Fruit fly (Drosophila melanogaster) whole organism, embryonic: ENCODE results near the gene Drice.

Experiments used
- ATbp ChIP-seq: fragments of 200-800 bp; sonication (Bioruptor generic); optimal IDR thresholded peaks from 2 replicates; lab custom pipeline; 2017; ENCODE audit warnings: missing biosample characterization, mild to moderate bottlenecking, missing genetic modification characterization, missing genetic modification reagents
- CG10267 ChIP-seq: fragments of 200-800 bp; sonication (Bioruptor generic); optimal IDR thresholded peaks from 2 replicates; lab custom pipeline; 2018; ENCODE audit warnings: missing biosample characterization, mild to moderate bottlenecking, missing genetic modification characterization, moderate library complexity
- CG11247 ChIP-seq: fragments of 200-800 bp; sonication (Bioruptor generic); IDR thresholded peaks from 2 replicates; pipeline ENCODE4 v1.3.6; 2022; ENCODE audit warnings: missing biosample characterization, missing genetic modification characterization
- CG12769 ChIP-seq: fragments of 200-800 bp; sonication (Bioruptor generic); optimal IDR thresholded peaks from 2 replicates; lab custom pipeline; 2019; ENCODE audit warnings: missing biosample characterization, mild to moderate bottlenecking, missing genetic modification characterization, moderate library complexity
- CG13123 ChIP-seq: fragments of 200-800 bp; sonication (Bioruptor generic); optimal IDR thresholded peaks from 2 replicates; lab custom pipeline; 2016; ENCODE audit warnings: missing biosample characterization, missing genetic modification characterization
- CG15696 ChIP-seq: fragments of 200-800 bp; sonication (Bioruptor generic); optimal IDR thresholded peaks from 2 replicates; lab custom pipeline; 2019; ENCODE audit warnings: missing biosample characterization, mild to moderate bottlenecking, missing genetic modification characterization, moderate library complexity
- CG17186 ChIP-seq: fragments of 200-800 bp; sonication (Bioruptor generic); optimal IDR thresholded peaks from 3 replicates; lab custom pipeline; 2017; ENCODE audit warnings: missing biosample characterization, missing genetic modification reagents, missing genetic modification characterization
- CG2116 ChIP-seq: fragments of 200-800 bp; sonication (Bioruptor generic); optimal IDR thresholded peaks from 3 replicates; lab custom pipeline; 2018; ENCODE audit warnings: missing biosample characterization, mild to moderate bottlenecking, missing genetic modification characterization
- CG32532 ChIP-seq: fragments of 200-800 bp; sonication (Bioruptor generic); IDR thresholded peaks from 2 replicates; pipeline ENCODE4 v1.3.6; 2022; ENCODE audit warnings: missing biosample characterization, missing genetic modification characterization
- CG3281 ChIP-seq: fragments of 200-800 bp; sonication (Bioruptor generic); optimal IDR thresholded peaks from 3 replicates; lab custom pipeline; 2017; ENCODE audit warnings: missing biosample characterization, mild to moderate bottlenecking, missing genetic modification characterization
- CG3995 ChIP-seq: fragments of 200-800 bp; sonication (Bioruptor generic); optimal IDR thresholded peaks from 3 replicates; lab custom pipeline; 2016; ENCODE audit warnings: missing biosample characterization, missing genetic modification characterization
- CG4360 ChIP-seq: fragments of 200-800 bp; sonication (Bioruptor generic); IDR thresholded peaks from 2 replicates; pipeline ENCODE4 v1.3.6; 2022; ENCODE audit warnings: missing biosample characterization, missing genetic modification characterization
- CG6654 ChIP-seq: fragments of 200-800 bp; sonication (Bioruptor generic); optimal IDR thresholded peaks from 2 replicates; lab custom pipeline; 2017; ENCODE audit warnings: missing biosample characterization, mild to moderate bottlenecking, missing genetic modification characterization
- CG6683 ChIP-seq: fragments of 200-800 bp; sonication (Bioruptor generic); optimal IDR thresholded peaks from 2 replicates; lab custom pipeline; 2017; ENCODE audit warnings: missing biosample characterization, mild to moderate bottlenecking, missing genetic modification characterization, missing genetic modification reagents
- CG7372 ChIP-seq: fragments of 200-800 bp; sonication (Bioruptor generic); IDR thresholded peaks from 2 replicates; pipeline ENCODE4 v1.3.6; 2022; ENCODE audit warnings: missing biosample characterization, missing genetic modification characterization
- CG7786 ChIP-seq: fragments of 200-800 bp; sonication (Bioruptor generic); optimal IDR thresholded peaks from 2 replicates; lab custom pipeline; 2016; ENCODE audit warnings: missing biosample characterization, missing genetic modification characterization
- CG7839 ChIP-seq: fragments of 200-800 bp; sonication (Bioruptor generic); optimal IDR thresholded peaks from 3 replicates; lab custom pipeline; 2018; ENCODE audit warnings: missing biosample characterization, mild to moderate bottlenecking, missing genetic modification characterization, moderate library complexity
- Doc2 ChIP-seq: fragments of 200-800 bp; sonication (Bioruptor generic); IDR thresholded peaks from 2 replicates; pipeline ENCODE4 v1.3.6; 2022; ENCODE audit warnings: missing biosample characterization, missing genetic modification characterization
- Fer1 ChIP-seq: fragments of 200-800 bp; sonication (Bioruptor generic); optimal IDR thresholded peaks from 2 replicates; lab custom pipeline; 2017; ENCODE audit warnings: missing biosample characterization, mild to moderate bottlenecking, missing genetic modification characterization
- Fer2 ChIP-seq: fragments of 200-800 bp; sonication (Bioruptor generic); optimal IDR thresholded peaks from 2 replicates; lab custom pipeline; 2018; ENCODE audit warnings: missing biosample characterization, mild to moderate bottlenecking, missing genetic modification characterization, moderate library complexity
- Hand ChIP-seq: fragments of 200-800 bp; sonication (Bioruptor generic); optimal IDR thresholded peaks from 2 replicates; lab custom pipeline; 2017; ENCODE audit warnings: mild to moderate bottlenecking, missing biosample characterization, missing genetic modification reagents, missing genetic modification characterization
- Lhr ChIP-seq: fragments of 200-800 bp; sonication (Bioruptor generic); optimal IDR thresholded peaks from 3 replicates; lab custom pipeline; 2017; ENCODE audit warnings: mild to moderate bottlenecking, missing biosample characterization, missing genetic modification reagents, missing genetic modification characterization
- Neu2 ChIP-seq: fragments of 200-800 bp; sonication (Bioruptor generic); optimal IDR thresholded peaks from 3 replicates; lab custom pipeline; 2016; ENCODE audit warnings: missing biosample characterization, missing genetic modification characterization, borderline replicate concordance
- NfI ChIP-seq: fragments of 200-800 bp; sonication (Bioruptor generic); optimal IDR thresholded peaks from 3 replicates; lab custom pipeline; 2018; ENCODE audit warnings: missing biosample characterization, mild to moderate bottlenecking, missing genetic modification characterization, moderate library complexity
- Oli ChIP-seq: fragments of 200-800 bp; sonication (Bioruptor generic); optimal IDR thresholded peaks from 2 replicates; lab custom pipeline; 2018; ENCODE audit warnings: missing biosample characterization, mild to moderate bottlenecking, missing genetic modification characterization, moderate library complexity
- Pdp1 ChIP-seq, 2 experiments: fragments of 200-800 bp; sonication (Bioruptor generic); optimal IDR thresholded peaks; 3 replicates each; lab custom pipeline; 2016; ENCODE audit warnings: missing biosample characterization in 2 of 2, missing genetic modification characterization in 2 of 2, mild to moderate bottlenecking in 1 of 2, moderate library complexity in 1 of 2
- Ptx1 ChIP-seq: fragments of 200-800 bp; sonication (Bioruptor generic); IDR thresholded peaks from 2 replicates; pipeline ENCODE4 v1.3.6; 2022; ENCODE audit warnings: missing biosample characterization, missing genetic modification characterization
- Rx ChIP-seq: fragments of 200-800 bp; sonication (Bioruptor generic); IDR thresholded peaks from 2 replicates; pipeline ENCODE4 v1.3.6; 2022; ENCODE audit warnings: missing biosample characterization, missing genetic modification characterization
- Sry-β ChIP-seq: fragments of 200-800 bp; sonication (Bioruptor generic); optimal IDR thresholded peaks from 2 replicates; lab custom pipeline; 2018; ENCODE audit warnings: missing biosample characterization, mild to moderate bottlenecking, missing genetic modification characterization, moderate library complexity
- Sry-δ ChIP-seq: fragments of 200-800 bp; sonication (Bioruptor generic); optimal IDR thresholded peaks from 2 replicates; lab custom pipeline; 2016; ENCODE audit warnings: missing biosample characterization, missing genetic modification characterization
- Ssrp ChIP-seq: fragments of 200-800 bp; sonication (Bioruptor generic); optimal IDR thresholded peaks from 2 replicates; lab custom pipeline; 2018; ENCODE audit warnings: missing biosample characterization, mild to moderate bottlenecking, missing genetic modification characterization, moderate library complexity
- Stat92E ChIP-seq, 3 experiments: fragments of >200 bp in 2 of 3; fragments of 200-800 bp in 1 of 3; sonication (Bioruptor generic) in 1 of 3; optimal IDR thresholded peaks; 2 replicates each; lab custom pipeline; 2017 to 2019; ENCODE audit warnings: missing biosample characterization in 3 of 3, missing genetic modification characterization in 3 of 3, mild to moderate bottlenecking in 1 of 3, moderate library complexity in 1 of 3
- aop ChIP-seq: fragments of 200-800 bp; sonication (Bioruptor generic); IDR thresholded peaks from 2 replicates; pipeline ENCODE4 v1.3.6; 2022; ENCODE audit warnings: missing biosample characterization, missing genetic modification characterization
- bigmax ChIP-seq: fragments of 200-800 bp; sonication (Bioruptor generic); optimal IDR thresholded peaks from 2 replicates; lab custom pipeline; 2018; ENCODE audit warnings: missing biosample characterization, mild to moderate bottlenecking, missing genetic modification characterization
- eve ChIP-seq, 2 experiments: fragments of >200 bp; optimal IDR thresholded peaks; 2 replicates each; lab custom pipeline; 2017; ENCODE audit warnings: missing biosample characterization in 2 of 2, missing genetic modification characterization in 2 of 2
- hbn ChIP-seq: fragments of 200-800 bp; sonication (Bioruptor generic); IDR thresholded peaks from 2 replicates; pipeline ENCODE4 v1.3.6; 2022; ENCODE audit warnings: missing biosample characterization, missing genetic modification characterization; ENCODE audit not compliant: partially characterized antibody
- jigr1 ChIP-seq: fragments of 200-800 bp; sonication (Bioruptor generic); IDR thresholded peaks from 3 replicates; pipeline ENCODE4 v1.3.6; 2022; ENCODE audit warnings: missing biosample characterization, missing genetic modification characterization
- pnt ChIP-seq: fragments of 200-800 bp; sonication (Bioruptor generic); optimal IDR thresholded peaks from 3 replicates; lab custom pipeline; 2016; ENCODE audit warnings: missing biosample characterization, missing genetic modification characterization
- psq ChIP-seq: fragments of 200-800 bp; sonication (Bioruptor generic); optimal IDR thresholded peaks from 2 replicates; lab custom pipeline; 2017; ENCODE audit warnings: missing biosample characterization, missing genetic modification characterization
- sc ChIP-seq, 3 experiments: fragments of >200 bp in 2 of 3; fragments of 200-800 bp in 1 of 3; sonication (Bioruptor generic) in 1 of 3; optimal IDR thresholded peaks; 2 replicates in 2 of 3; 3 replicates in 1 of 3; lab custom pipeline; 2017; ENCODE audit warnings: mild to moderate bottlenecking in 1 of 3, missing biosample characterization in 1 of 3, missing genetic modification characterization in 1 of 3, missing genetic modification reagents in 1 of 3
- shn ChIP-seq: fragments of 200-800 bp; sonication (Bioruptor generic); optimal IDR thresholded peaks from 3 replicates; lab custom pipeline; 2016; ENCODE audit warnings: missing biosample characterization, missing genetic modification characterization
- sima ChIP-seq: fragments of 200-800 bp; sonication (Bioruptor generic); optimal IDR thresholded peaks from 2 replicates; lab custom pipeline; 2016; ENCODE audit warnings: missing biosample characterization, missing genetic modification characterization
- slp2 ChIP-seq: fragments of 200-800 bp; sonication (Bioruptor generic); optimal IDR thresholded peaks from 2 replicates; lab custom pipeline; 2016; ENCODE audit warnings: missing biosample characterization, missing genetic modification characterization
- sr ChIP-seq: fragments of 200-800 bp; sonication (Bioruptor generic); IDR thresholded peaks from 3 replicates; pipeline ENCODE4 v1.3.6; 2022; ENCODE audit warnings: missing biosample characterization, missing genetic modification characterization
- tgo ChIP-seq: fragments of 200-800 bp; sonication (Bioruptor generic); IDR thresholded peaks from 3 replicates; pipeline ENCODE4 v1.3.6; 2022; ENCODE audit warnings: missing biosample characterization, missing genetic modification characterization
- usp ChIP-seq: fragments of >200 bp; optimal IDR thresholded peaks from 2 replicates; lab custom pipeline; 2017; ENCODE audit warnings: missing biosample characterization, missing genetic modification characterization
- vnd ChIP-seq: fragments of 200-800 bp; sonication (Bioruptor generic); IDR thresholded peaks from 3 replicates; pipeline ENCODE4 v1.3.6; 2022; ENCODE audit warnings: missing biosample characterization, missing genetic modification characterization; ENCODE audit not compliant: partially characterized antibody
- vvl ChIP-seq: fragments of 200-800 bp; sonication (Bioruptor generic); IDR thresholded peaks from 2 replicates; pipeline ENCODE4 v1.3.6; 2022; ENCODE audit warnings: missing biosample characterization, missing genetic modification characterization
- wdn ChIP-seq: fragments of 200-800 bp; sonication (Bioruptor generic); IDR thresholded peaks from 2 replicates; pipeline ENCODE4 v1.3.6; 2022; ENCODE audit warnings: missing biosample characterization, missing genetic modification characterization

Drice gene

DNA sequence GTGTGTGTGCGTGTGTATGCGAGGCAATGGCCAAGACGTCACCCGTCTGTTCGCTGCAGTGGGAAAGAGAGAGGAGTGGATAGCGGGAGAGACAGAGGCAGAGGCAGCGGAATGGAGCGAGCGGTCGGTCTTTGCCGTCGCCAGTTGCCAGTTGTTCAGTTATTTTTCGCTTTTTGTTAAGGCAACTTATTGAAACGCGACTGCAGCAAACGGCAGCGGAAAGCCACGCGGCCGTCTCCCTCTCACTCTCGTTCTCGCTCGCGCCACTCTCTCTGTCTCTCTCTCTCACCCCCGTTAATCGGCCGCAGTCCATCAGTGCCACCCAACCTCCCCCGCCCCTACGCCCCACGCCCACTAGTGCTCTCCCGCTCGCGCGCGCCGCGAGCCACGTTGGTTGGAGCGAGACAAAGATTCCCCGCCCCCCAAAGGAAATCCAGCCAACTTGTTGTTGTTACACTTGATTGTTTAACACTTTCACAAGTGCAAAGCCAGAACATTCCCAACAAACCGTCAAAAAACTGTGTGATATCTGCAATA lies 26.6 kb upstream of the Drice start (continued):
- TF ChIP-seq CG10267 (tag; lab: Kevin White, UChicago): no peak
- no peak for TF ChIP-seq Fer2
- TF ChIP-seq CG17186: no peak
- TF ChIP-seq wdn (GFP tag; lab: Robert Waterston, UW): 0 out of 2 replicates have a peak, but pooled peaks have one; percentile 18
- TF ChIP-seq jigr1 (GFP tag; lab: Robert Waterston, UW): no peak
- TF ChIP-seq slp2: no peak
- peak; percentile 35 for TF ChIP-seq CG3281
- no peak for TF ChIP-seq Sry-β (GFP tag; lab: Kevin White, UChicago)
- TF ChIP-seq CG12769 (tag; lab: Kevin White, UChicago): peak; percentile 90
- no peak for TF ChIP-seq aop (GFP tag; lab: Robert Waterston, UW)
- TF ChIP-seq Ssrp (tag; lab: Kevin White, UChicago): no peak
- peak; percentile 51 for TF ChIP-seq hbn (GFP tag; lab: Robert Waterston, UW)
- TF ChIP-seq pnt: no peak
- no peak for TF ChIP-seq CG7839 (tag; lab: Kevin White, UChicago)
- no peak for TF ChIP-seq Pdp1 (GFP tag; optimal IDR thresholded peaks at IDR 0.05; lab: Kevin White, UChicago)
- TF ChIP-seq Oli (tag; lab: Kevin White, UChicago): no peak
- peak; percentile 26 for TF ChIP-seq CG6683 (GFP tag; lab: Kevin White, UChicago)
- no peak for TF ChIP-seq tgo
- no peak for TF ChIP-seq Neu2 (GFP tag; lab: Kevin White, UChicago)
- no peak for TF ChIP-seq NfI (GFP tag; lab: Kevin White, UChicago)
- no peak for TF ChIP-seq vnd (GFP tag; lab: Robert Waterston, UW)
- no peak; the same call in 1 of the 2 replicates for TF ChIP-seq vvl
- no peak for TF ChIP-seq usp (GFP tag; lab: Kevin White, UChicago)
- TF ChIP-seq CG2116 (GFP tag; lab: Kevin White, UChicago): no peak
- 0 out of 2 replicates have a peak, but pooled peaks have one; percentile 11 for TF ChIP-seq CG11247 (GFP tag; lab: Robert Waterston, UW)
- TF ChIP-seq CG32532 (GFP tag; lab: Robert Waterston, UW): peak; percentile 59; the same call in 1 of the 2 replicates
- peak; percentile 82 for TF ChIP-seq sr
- TF ChIP-seq psq (GFP tag; lab: Kevin White, UChicago): peak; percentile 76
- no peak for TF ChIP-seq Lhr (GFP tag; lab: Kevin White, UChicago)
- TF ChIP-seq Ptx1 (GFP tag; lab: Robert Waterston, UW): peak; percentile 16; the same call in 1 of the 2 replicates
- no peak for TF ChIP-seq CG6654 (GFP tag; lab: Kevin White, UChicago)
- peak; percentile 6 for TF ChIP-seq bigmax (GFP tag; lab: Kevin White, UChicago)
- TF ChIP-seq CG13123 (GFP tag; lab: Kevin White, UChicago): no peak
- no peak for TF ChIP-seq shn (GFP tag; lab: Kevin White, UChicago)
- no peak for TF ChIP-seq Sry-δ (GFP tag; lab: Kevin White, UChicago)
- TF ChIP-seq ATbp (GFP tag; lab: Kevin White, UChicago): peak; percentile 10
- no peak for TF ChIP-seq eve (GFP tag; optimal IDR thresholded peaks at IDR 0.05; lab: Kevin White, UChicago)
- peak; percentile 75 for TF ChIP-seq Hand (GFP tag; lab: Kevin White, UChicago)
- no peak for TF ChIP-seq CG7786
- TF ChIP-seq Stat92E (GFP tag; optimal IDR thresholded peaks at IDR 0.05; lab: Kevin White, UChicago): peak in 1 of 3 experiments; percentile 19
- TF ChIP-seq Doc2 (GFP tag; lab: Robert Waterston, UW): no peak
- no peak; the same call in none of the 2 replicates for TF ChIP-seq CG4360
- TF ChIP-seq Fer1: peak; percentile 64
- 0 out of 2 replicates have a peak, but pooled peaks have one; percentile 9 for TF ChIP-seq Rx (GFP tag; lab: Robert Waterston, UW)
- no peak for TF ChIP-seq sima (GFP tag; lab: Kevin White, UChicago)
- TF ChIP-seq sc (optimal IDR thresholded peaks at IDR 0.05; lab: Kevin White, UChicago): no peak
- TF ChIP-seq sc (GFP tag; optimal IDR thresholded peaks at IDR 0.05; lab: Kevin White, UChicago): no peak
- no peak for TF ChIP-seq CG15696 (tag; lab: Kevin White, UChicago)
- TF ChIP-seq CG7372: no peak
- no peak for TF ChIP-seq CG3995 (GFP tag; lab: Kevin White, UChicago)
